Fruit fly (Drosophila melanogaster) whole organism, wandering third instar larva: ENCODE measurements around the gene CG14883.

Experiments
- Abd-B ChIP-seq: fragments of >200 bp; optimal IDR thresholded peaks from 2 replicates; lab custom pipeline; 2017; ENCODE audit warnings: missing biosample characterization, missing genetic modification characterization
- Hnf4 ChIP-seq: fragments of 200-800 bp; sonication (Bioruptor generic); optimal IDR thresholded peaks from 2 replicates; lab custom pipeline; 2016; ENCODE audit warnings: missing biosample characterization, mild to moderate bottlenecking, missing genetic modification characterization
- Hr78 ChIP-seq: fragments of >200 bp; optimal IDR thresholded peaks from 2 replicates; lab custom pipeline; 2017; ENCODE audit warnings: missing biosample characterization, missing genetic modification characterization
- Rel ChIP-seq, 2 experiments: fragments of 200-800 bp; sonication (Bioruptor generic) in 1 of 2; optimal IDR thresholded peaks; 2 replicates in 1 of 2; 3 replicates in 1 of 2; lab custom pipeline; 2016 to 2019; ENCODE audit warnings: mild to moderate bottlenecking in 2 of 2, missing biosample characterization in 2 of 2, missing genetic modification characterization in 2 of 2, moderate library complexity in 1 of 2
- ey ChIP-seq: fragments of 200-800 bp; sonication (Bioruptor generic); optimal IDR thresholded peaks from 2 replicates; lab custom pipeline; 2016; ENCODE audit warnings: missing biosample characterization, missing genetic modification characterization
- h ChIP-seq: fragments of 200-800 bp; sonication (Bioruptor generic); optimal IDR thresholded peaks from 3 replicates; lab custom pipeline; 2016; ENCODE audit warnings: missing biosample characterization, mild to moderate bottlenecking, missing genetic modification characterization
- lola ChIP-seq: fragments of >200 bp; optimal IDR thresholded peaks from 2 replicates; lab custom pipeline; 2017; ENCODE audit warnings: missing biosample characterization, missing genetic modification characterization
- pan ChIP-seq: fragments of >200 bp; optimal IDR thresholded peaks from 2 replicates; lab custom pipeline; 2017
- psq ChIP-seq: fragments of 200-800 bp; sonication (Bioruptor generic); optimal IDR thresholded peaks from 3 replicates; lab custom pipeline; 2017; ENCODE audit warnings: missing biosample characterization, mild to moderate bottlenecking, missing genetic modification characterization, moderate library complexity
- rgr ChIP-seq: fragments of 200-800 bp; sonication (Bioruptor generic); optimal IDR thresholded peaks from 3 replicates; lab custom pipeline; 2016; ENCODE audit warnings: missing biosample characterization, mild to moderate bottlenecking, missing genetic modification characterization
- sv ChIP-seq: fragments of 200-800 bp; sonication (Bioruptor generic); optimal IDR thresholded peaks from 3 replicates; lab custom pipeline; 2016; ENCODE audit warnings: missing biosample characterization, missing genetic modification characterization
- tai ChIP-seq: sonication (Bioruptor generic); optimal IDR thresholded peaks from 2 replicates; lab custom pipeline; 2016; ENCODE audit warnings: missing biosample characterization, missing genetic modification characterization

dm6 chr3R:16452954-16453587 is 2.8 kb upstream of the CG14883 start:
- peak; percentile 15 for TF ChIP-seq psq (GFP tag; lab: Kevin White, UChicago)
- no peak for TF ChIP-seq lola (GFP tag; lab: Kevin White, UChicago)
- no peak for TF ChIP-seq h (GFP tag; lab: Kevin White, UChicago)
- no peak for TF ChIP-seq Abd-B (GFP tag; lab: Kevin White, UChicago)
- TF ChIP-seq rgr (GFP tag; lab: Kevin White, UChicago) = no peak
- no peak for TF ChIP-seq Hnf4
- TF ChIP-seq pan = no peak
- TF ChIP-seq Hr78 (GFP tag; lab: Kevin White, UChicago) = no peak
- TF ChIP-seq ey (GFP tag; lab: Kevin White, UChicago) = no peak
- TF ChIP-seq Rel (GFP tag; optimal IDR thresholded peaks at IDR 0.05; lab: Kevin White, UChicago) = no peak
- TF ChIP-seq Rel (tag; optimal IDR thresholded peaks at IDR 0.05; lab: Kevin White, UChicago) = peak; percentile 52
- TF ChIP-seq sv (GFP tag; lab: Kevin White, UChicago) = no peak
- TF ChIP-seq tai = no peak
